Worm (Caenorhabditis elegans): Measurements from ENCODE around the gene srd-41.

DNA sequence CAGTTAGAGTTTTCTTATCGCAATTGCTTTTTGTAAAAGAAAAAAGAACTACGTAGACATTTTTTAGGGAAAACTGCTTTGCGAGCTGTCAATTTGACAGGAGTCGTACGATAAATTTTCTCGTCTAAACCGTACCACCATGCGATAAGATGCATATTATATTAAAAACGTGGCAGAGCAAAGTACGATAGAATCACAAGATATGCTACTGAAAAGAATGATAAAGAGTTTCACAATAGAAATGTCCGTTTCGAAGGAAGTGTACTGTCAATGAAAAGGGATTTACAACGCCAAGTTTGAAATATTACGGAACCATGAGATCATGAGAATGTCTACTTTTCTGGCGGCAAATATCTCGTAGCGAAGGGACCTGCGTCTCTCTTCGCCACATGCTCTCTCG lies 38.3 kb downstream of the srd-41 start, which contains the start of gene F19H6.5:
- TF ChIP-seq tra-4 (tag; optimal IDR thresholded peaks at IDR 0.05) (no peak), ama-1 (optimal IDR thresholded peaks at IDR 0.05) (no peak), aly-1 (tag; optimal IDR thresholded peaks at IDR 0.05) (no peak), pes-1 (GFP tag; IDR thresholded peaks at IDR 0.05) (no peak), flt-1 (GFP tag; IDR thresholded peaks at IDR 0.05) (no peak), scrt-1 (GFP tag; IDR thresholded peaks at IDR 0.05) (no peak), ceh-36 (tag; optimal IDR thresholded peaks at IDR 0.05) (no peak)
